Fruit fly (Drosophila melanogaster) whole organism, wandering third instar larva: ENCODE data around the gene rno.

Source experiments
- Abd-B ChIP-seq: fragments of >200 bp; optimal IDR thresholded peaks from 2 replicates; lab custom pipeline; 2017; ENCODE audit warnings: missing biosample characterization, missing genetic modification characterization
- CG32264 ChIP-seq: fragments of 200-800 bp; sonication (Bioruptor generic); optimal IDR thresholded peaks from 2 replicates; lab custom pipeline; 2016; ENCODE audit warnings: missing biosample characterization, missing genetic modification characterization
- CG9705 ChIP-seq: fragments of 200-800 bp; sonication (Bioruptor generic); optimal IDR thresholded peaks from 2 replicates; lab custom pipeline; 2018; ENCODE audit warnings: missing biosample characterization, mild to moderate bottlenecking, missing genetic modification characterization
- CrebA ChIP-seq: fragments of 200-800 bp; sonication (Bioruptor generic); optimal IDR thresholded peaks from 2 replicates; lab custom pipeline; 2016; ENCODE audit warnings: missing biosample characterization, mild to moderate bottlenecking, missing genetic modification characterization, borderline replicate concordance
- Dfd ChIP-seq: fragments of >200 bp; optimal IDR thresholded peaks from 2 replicates; lab custom pipeline; 2017; ENCODE audit warnings: missing biosample characterization, missing genetic modification characterization
- Dif ChIP-seq: fragments of 200-275, 200-300 bp; sonication (Bioruptor generic); optimal IDR thresholded peaks from 2 replicates; lab custom pipeline; 2018; ENCODE audit warnings: missing biosample characterization, missing genetic modification characterization; ENCODE audit not compliant: partially characterized antibody
- GATAd ChIP-seq: sonication (Bioruptor generic); optimal IDR thresholded peaks from 2 replicates; lab custom pipeline; 2016; ENCODE audit warnings: missing biosample characterization, missing genetic modification characterization
- HLH106 ChIP-seq: fragments of 200-800 bp; optimal IDR thresholded peaks from 3 replicates; lab custom pipeline; 2019; ENCODE audit warnings: missing biosample characterization, mild to moderate bottlenecking, missing genetic modification characterization, moderate library complexity
- Hnf4 ChIP-seq: fragments of 200-800 bp; sonication (Bioruptor generic); optimal IDR thresholded peaks from 2 replicates; lab custom pipeline; 2016; ENCODE audit warnings: missing biosample characterization, mild to moderate bottlenecking, missing genetic modification characterization
- Hr78 ChIP-seq: fragments of >200 bp; optimal IDR thresholded peaks from 2 replicates; lab custom pipeline; 2017; ENCODE audit warnings: missing biosample characterization, missing genetic modification characterization
- Hr83 ChIP-seq: fragments of 200-300 bp; sonication (Bioruptor generic); optimal IDR thresholded peaks from 2 replicates; lab custom pipeline; 2016; ENCODE audit warnings: missing biosample characterization, mild to moderate bottlenecking, missing genetic modification characterization, moderate library complexity; ENCODE audit not compliant: poor library complexity, severe bottlenecking
- Jra ChIP-seq: sonication (Bioruptor generic); optimal IDR thresholded peaks from 2 replicates; lab custom pipeline; 2016; ENCODE audit warnings: missing biosample characterization, missing genetic modification characterization
- Mio ChIP-seq: sonication (Bioruptor generic); optimal IDR thresholded peaks from 2 replicates; lab custom pipeline; 2016; ENCODE audit warnings: missing biosample characterization, missing genetic modification characterization
- Myc ChIP-seq: fragments of >200 bp; optimal IDR thresholded peaks from 2 replicates; lab custom pipeline; 2017
- N ChIP-seq: fragments of >200 bp; optimal IDR thresholded peaks from 2 replicates; lab custom pipeline; 2018; ENCODE audit warnings: missing biosample characterization, missing external identifiers, missing genetic modification characterization
- OdsH ChIP-seq: fragments of 200-800 bp; sonication (Bioruptor generic); optimal IDR thresholded peaks from 2 replicates; lab custom pipeline; 2016; ENCODE audit warnings: missing biosample characterization, mild to moderate bottlenecking, missing genetic modification characterization
- Rel ChIP-seq, 2 experiments: fragments of 200-800 bp; sonication (Bioruptor generic) in 1 of 2; optimal IDR thresholded peaks; 2 replicates in 1 of 2; 3 replicates in 1 of 2; lab custom pipeline; 2016 to 2019; ENCODE audit warnings: mild to moderate bottlenecking in 2 of 2, missing biosample characterization in 2 of 2, missing genetic modification characterization in 2 of 2, moderate library complexity in 1 of 2
- Sp1 ChIP-seq: fragments of 200-800 bp; sonication (Bioruptor generic); optimal IDR thresholded peaks from 3 replicates; lab custom pipeline; 2019; ENCODE audit warnings: missing biosample characterization, mild to moderate bottlenecking, missing genetic modification characterization, moderate library complexity
- Vsx2 ChIP-seq: fragments of 200-300, 225-300 bp; sonication (Bioruptor generic); optimal IDR thresholded peaks from 2 replicates; lab custom pipeline; 2018; ENCODE audit warnings: missing biosample characterization, missing genetic modification characterization; ENCODE audit not compliant: partially characterized antibody
- br ChIP-seq: fragments of 200-800 bp; sonication (Bioruptor generic); optimal IDR thresholded peaks from 2 replicates; lab custom pipeline; 2016; ENCODE audit warnings: missing biosample characterization, missing genetic modification characterization
- brk ChIP-seq: fragments of 200-800 bp; sonication (Bioruptor generic); optimal IDR thresholded peaks from 2 replicates; lab custom pipeline; 2016; ENCODE audit warnings: missing biosample characterization, mild to moderate bottlenecking, missing genetic modification characterization
- dl ChIP-seq, 2 experiments: fragments of 175-275, 200-275 bp in 1 of 2; fragments of 200-275 bp in 1 of 2; sonication (Bioruptor generic); optimal IDR thresholded peaks; lab custom pipeline; 2018; ENCODE audit warnings: mild to moderate bottlenecking in 2 of 2, missing biosample characterization in 2 of 2, missing genetic modification characterization in 2 of 2, moderate library complexity in 2 of 2; ENCODE audit not compliant: partially characterized antibody in 2 of 2, insufficient read depth in 1 of 2
- dmrt93B ChIP-seq: fragments of 200-800 bp; sonication (Bioruptor generic); optimal IDR thresholded peaks from 2 replicates; lab custom pipeline; 2018; ENCODE audit warnings: missing biosample characterization, mild to moderate bottlenecking, missing genetic modification characterization
- ey ChIP-seq: fragments of 200-800 bp; sonication (Bioruptor generic); optimal IDR thresholded peaks from 2 replicates; lab custom pipeline; 2016; ENCODE audit warnings: missing biosample characterization, missing genetic modification characterization
- foxo ChIP-seq, 2 experiments: fragments of 200-800 bp; sonication (Bioruptor generic); optimal IDR thresholded peaks; 2 replicates in 1 of 2; 3 replicates in 1 of 2; lab custom pipeline; 2016 to 2017; ENCODE audit warnings: missing biosample characterization in 2 of 2, missing genetic modification characterization in 2 of 2
- fru ChIP-seq: fragments of 200-800 bp; sonication (Bioruptor generic); optimal IDR thresholded peaks from 3 replicates; lab custom pipeline; 2016; ENCODE audit warnings: missing biosample characterization, mild to moderate bottlenecking, missing genetic modification characterization
- h ChIP-seq: fragments of 200-800 bp; sonication (Bioruptor generic); optimal IDR thresholded peaks from 3 replicates; lab custom pipeline; 2016; ENCODE audit warnings: missing biosample characterization, mild to moderate bottlenecking, missing genetic modification characterization
- jim ChIP-seq: fragments of 175-275, 200-325 bp; sonication (Bioruptor generic); optimal IDR thresholded peaks from 2 replicates; lab custom pipeline; 2016; ENCODE audit warnings: missing biosample characterization, mild to moderate bottlenecking, missing genetic modification characterization
- lola ChIP-seq: fragments of >200 bp; optimal IDR thresholded peaks from 2 replicates; lab custom pipeline; 2017; ENCODE audit warnings: missing biosample characterization, missing genetic modification characterization
- pan ChIP-seq: fragments of >200 bp; optimal IDR thresholded peaks from 2 replicates; lab custom pipeline; 2017
- psq ChIP-seq: fragments of 200-800 bp; sonication (Bioruptor generic); optimal IDR thresholded peaks from 3 replicates; lab custom pipeline; 2017; ENCODE audit warnings: missing biosample characterization, mild to moderate bottlenecking, missing genetic modification characterization, moderate library complexity
- rgr ChIP-seq: fragments of 200-800 bp; sonication (Bioruptor generic); optimal IDR thresholded peaks from 3 replicates; lab custom pipeline; 2016; ENCODE audit warnings: missing biosample characterization, mild to moderate bottlenecking, missing genetic modification characterization
- sage ChIP-seq: fragments of 200-800 bp; sonication (Bioruptor generic); optimal IDR thresholded peaks from 2 replicates; lab custom pipeline; 2016; ENCODE audit warnings: missing biosample characterization, mild to moderate bottlenecking, missing genetic modification characterization
- sv ChIP-seq: fragments of 200-800 bp; sonication (Bioruptor generic); optimal IDR thresholded peaks from 3 replicates; lab custom pipeline; 2016; ENCODE audit warnings: missing biosample characterization, missing genetic modification characterization
- tai ChIP-seq: sonication (Bioruptor generic); optimal IDR thresholded peaks from 2 replicates; lab custom pipeline; 2016; ENCODE audit warnings: missing biosample characterization, missing genetic modification characterization
- usp ChIP-seq: fragments of >200 bp; optimal IDR thresholded peaks from 2 replicates; lab custom pipeline; 2017; ENCODE audit warnings: missing biosample characterization, missing genetic modification characterization
- woc ChIP-seq: sonication (Bioruptor generic); optimal IDR thresholded peaks from 2 replicates; lab custom pipeline; 2016; ENCODE audit warnings: missing biosample characterization, mild to moderate bottlenecking, missing genetic modification characterization

The rno gene

dm6 chr3L:165981-166788 lies 33.4 kb downstream of the rno start:
- TF ChIP-seq woc (GFP tag; lab: Kevin White, UChicago) (peak; percentile 14), br (GFP tag; lab: Kevin White, UChicago) (peak; percentile 37), rgr (peak; percentile 33), dmrt93B (GFP tag; lab: Kevin White, UChicago) (no peak), sv (GFP tag; lab: Kevin White, UChicago) (no peak), foxo (GFP tag; optimal IDR thresholded peaks at IDR 0.05; lab: Kevin White, UChicago) (peak in 1 of 2 experiments; percentile 58), HLH106 (peak; percentile 57), fru (peak; percentile 77), dl (GFP tag; optimal IDR thresholded peaks at IDR 0.05; lab: Kevin White, UChicago; ENCODE audit: insufficient read depth in 1 of 2, partially characterized antibody in 2 of 2) (no peak), Sp1 (GFP tag; lab: Kevin White, UChicago) (peak; percentile 54), h (peak; percentile 60), ey (GFP tag; lab: Kevin White, UChicago) (peak; percentile 50), OdsH (GFP tag; lab: Kevin White, UChicago) (peak; percentile 27), Hnf4 (GFP tag; lab: Kevin White, UChicago) (peak; percentile 1), Hr83 (GFP tag; lab: Kevin White, UChicago) (no peak)
- TF ChIP-seq, all 38 proteins: peak for 11

dm6 chr3L:161833-162587 lies 37.6 kb downstream of the rno start:
- no peak for TF ChIP-seq dl (GFP tag; optimal IDR thresholded peaks at IDR 0.05; lab: Kevin White, UChicago; ENCODE audit: insufficient read depth in 1 of 2, partially characterized antibody in 2 of 2)
- TF ChIP-seq Vsx2: no peak
- no peak for TF ChIP-seq GATAd
- TF ChIP-seq CG9705: no peak
- TF ChIP-seq Rel (GFP tag; optimal IDR thresholded peaks at IDR 0.05; lab: Kevin White, UChicago): no peak
- no peak for TF ChIP-seq Rel (tag; optimal IDR thresholded peaks at IDR 0.05; lab: Kevin White, UChicago)
- TF ChIP-seq HLH106: no peak
- TF ChIP-seq CrebA (GFP tag; lab: Kevin White, UChicago): no peak
- TF ChIP-seq Hnf4 (GFP tag; lab: Kevin White, UChicago): no peak
- no peak for TF ChIP-seq fru
- no peak for TF ChIP-seq brk
- no peak for TF ChIP-seq N
- no peak for TF ChIP-seq CG32264 (GFP tag; lab: Kevin White, UChicago)
- no peak for TF ChIP-seq pan (lab: Kevin White, UChicago)
- TF ChIP-seq jim (GFP tag; lab: Kevin White, UChicago): no peak
- TF ChIP-seq Hr83 (GFP tag; lab: Kevin White, UChicago): no peak
- TF ChIP-seq Myc (lab: Kevin White, UChicago): no peak
- TF ChIP-seq Jra: no peak
- TF ChIP-seq dmrt93B (GFP tag; lab: Kevin White, UChicago): no peak
- TF ChIP-seq, all 38 proteins: peak for 0

dm6 chr3L:160446-161094 lies 39.0 kb downstream of the rno start:
- no peak for TF ChIP-seq Mio
- TF ChIP-seq dl (GFP tag; optimal IDR thresholded peaks at IDR 0.05; lab: Kevin White, UChicago; ENCODE audit: insufficient read depth in 1 of 2, partially characterized antibody in 2 of 2): peak in 1 of 2 experiments; percentile 45
- TF ChIP-seq Dfd (GFP tag; lab: Kevin White, UChicago): no peak
- peak; percentile 65 for TF ChIP-seq Hr83 (GFP tag; lab: Kevin White, UChicago)
- peak; percentile 39 for TF ChIP-seq br (GFP tag; lab: Kevin White, UChicago)
- peak; percentile 11 for TF ChIP-seq tai (GFP tag; lab: Kevin White, UChicago)
- no peak for TF ChIP-seq jim (GFP tag; lab: Kevin White, UChicago)
- no peak for TF ChIP-seq woc (GFP tag; lab: Kevin White, UChicago)
- TF ChIP-seq Hnf4 (GFP tag; lab: Kevin White, UChicago): peak; percentile 54
- no peak for TF ChIP-seq Abd-B (GFP tag; lab: Kevin White, UChicago)
- peak; percentile 11 for TF ChIP-seq Dif (GFP tag; lab: Kevin White, UChicago)
- TF ChIP-seq Hr78 (GFP tag; lab: Kevin White, UChicago): no peak
- no peak for TF ChIP-seq psq (GFP tag; lab: Kevin White, UChicago)
- no peak for TF ChIP-seq dmrt93B (GFP tag; lab: Kevin White, UChicago)
- TF ChIP-seq Sp1 (GFP tag; lab: Kevin White, UChicago): peak; percentile 57
- TF ChIP-seq CG9705: no peak
- peak in 1 of 2 experiments; percentile 34 for TF ChIP-seq foxo (GFP tag; optimal IDR thresholded peaks at IDR 0.05; lab: Kevin White, UChicago)
- TF ChIP-seq OdsH (GFP tag; lab: Kevin White, UChicago): no peak
- TF ChIP-seq sage (GFP tag; lab: Kevin White, UChicago): no peak
- peak; percentile 12 for TF ChIP-seq h
- TF ChIP-seq Rel (GFP tag; optimal IDR thresholded peaks at IDR 0.05; lab: Kevin White, UChicago): no peak
- TF ChIP-seq Rel (tag; optimal IDR thresholded peaks at IDR 0.05; lab: Kevin White, UChicago): peak; percentile 43
- no peak for TF ChIP-seq fru
- TF ChIP-seq sv (GFP tag; lab: Kevin White, UChicago): no peak
- no peak for TF ChIP-seq usp (GFP tag; lab: Kevin White, UChicago)
- TF ChIP-seq GATAd: no peak
- no peak for TF ChIP-seq pan (lab: Kevin White, UChicago)
- TF ChIP-seq HLH106: no peak
- no peak for TF ChIP-seq lola (GFP tag; lab: Kevin White, UChicago)
- no peak for TF ChIP-seq N
- TF ChIP-seq Jra: peak; percentile 57
- TF ChIP-seq rgr: peak; percentile 49
- no peak for TF ChIP-seq CG32264 (GFP tag; lab: Kevin White, UChicago)
- TF ChIP-seq CrebA (GFP tag; lab: Kevin White, UChicago): no peak
